Fruit fly (Drosophila melanogaster) whole organism, larva: ENCODE results near the gene CG14860.
A peak's percentile ranks its signal among the peaks of the same experiment; 100 is the strongest.

Experiments
- noc ChIP-seq: fragments of 200-800 bp; sonication (Bioruptor generic); optimal IDR thresholded peaks from 3 replicates; lab custom pipeline; 2019; ENCODE audit warnings: missing biosample characterization, mild to moderate bottlenecking, missing genetic modification characterization, moderate library complexity

Gene CG14860

dm6 chr3R:14894783-14894883 lies at the start of gene CG14860:
TSS of gene CG14860 (plus strand) at chr3R:14894784.
- TF ChIP-seq noc = no peak

DNA sequence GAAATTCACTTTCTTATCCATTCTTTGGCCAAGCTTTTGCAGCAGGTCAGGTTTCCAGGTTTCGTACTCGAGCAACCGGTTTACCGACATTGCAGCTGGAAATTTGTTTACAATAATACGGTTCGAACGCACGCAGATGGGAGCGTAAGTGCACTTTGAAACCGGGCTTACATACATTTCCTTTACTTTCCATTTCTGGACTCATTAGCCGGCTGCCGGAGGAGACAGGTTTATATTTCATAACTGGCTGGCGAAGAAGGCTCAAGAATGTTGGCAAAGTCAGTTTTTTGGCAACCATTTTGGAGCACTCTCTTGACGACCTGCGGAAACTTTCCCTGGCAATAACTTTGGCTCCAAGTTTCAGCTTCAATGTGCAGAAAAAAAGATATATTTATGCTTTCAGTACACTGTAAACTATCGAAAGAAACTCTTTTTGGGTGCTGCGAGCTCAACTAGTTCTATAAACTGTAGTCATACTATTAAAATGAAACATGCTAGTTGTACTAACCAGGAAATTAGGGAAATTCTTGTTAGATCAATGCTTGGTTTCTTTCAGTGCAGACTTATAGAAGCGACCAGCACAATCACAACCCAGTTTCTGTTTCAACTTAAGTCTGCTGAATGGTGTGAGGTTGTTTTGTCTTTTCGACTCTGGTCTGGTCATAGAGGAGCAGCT lies 47.5 kb upstream of the CG14860 start:
- TF ChIP-seq noc = no peak

DNA sequence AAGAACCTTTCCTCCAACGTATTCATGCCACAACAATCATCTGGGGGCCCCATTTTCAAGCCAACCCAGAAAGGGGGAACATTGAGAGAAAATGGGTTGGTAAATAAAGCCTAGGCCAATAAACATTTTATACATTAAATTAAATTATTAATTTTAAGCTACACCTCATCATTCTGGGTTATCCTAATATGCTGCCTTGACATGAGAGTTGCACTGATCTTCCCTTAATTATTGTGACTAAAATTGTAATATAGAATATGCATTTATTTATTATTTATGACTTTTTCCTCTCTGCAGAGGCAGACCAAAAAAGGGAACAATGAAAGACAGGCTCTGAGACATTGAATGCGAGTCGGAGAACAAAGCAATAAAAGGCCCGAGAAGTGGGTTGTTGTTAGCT lies 46.7 kb upstream of the CG14860 start:
- no peak for TF ChIP-seq noc

DNA sequence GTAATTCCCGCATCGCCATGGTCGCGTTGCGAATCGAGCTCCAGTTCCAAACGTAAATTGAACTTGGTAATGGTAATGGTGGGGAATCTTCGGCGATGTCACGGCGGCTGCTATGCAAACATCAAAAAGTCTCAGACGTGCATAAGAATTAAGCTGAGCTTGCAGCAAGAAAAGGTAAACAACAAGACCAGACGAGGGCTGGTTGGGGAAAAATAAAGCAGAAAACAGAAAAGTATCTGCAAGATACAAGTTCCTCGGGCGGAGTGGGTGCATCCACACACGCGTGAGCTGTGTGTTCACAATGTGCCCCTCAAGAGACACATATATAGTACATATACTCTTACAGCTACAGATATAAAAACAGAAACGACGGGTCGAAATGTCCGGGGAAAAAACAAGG lies 42.0 kb upstream of the CG14860 start:
- TF ChIP-seq noc = no peak

DNA sequence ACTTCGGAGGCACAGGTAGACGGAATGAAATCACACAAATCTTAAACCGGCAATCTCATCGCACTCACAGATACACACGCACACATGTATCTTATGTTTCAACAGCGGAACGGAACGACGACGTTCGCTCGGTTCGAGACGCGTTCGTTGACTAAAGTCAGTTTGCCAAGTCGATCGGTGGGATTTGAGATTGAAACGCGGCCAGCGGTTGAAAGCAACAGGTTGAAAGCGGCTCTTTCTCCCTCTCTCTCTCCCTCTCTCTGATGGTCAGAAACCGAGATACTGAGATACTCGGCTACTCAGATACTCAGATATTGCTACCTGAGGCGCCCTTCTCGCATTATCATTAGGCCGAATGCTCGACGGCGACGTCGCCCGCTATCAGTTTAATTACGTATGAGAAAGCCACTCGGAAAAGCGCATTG lies 40.8 kb upstream of the CG14860 start:
- TF ChIP-seq noc = peak; percentile 48

DNA sequence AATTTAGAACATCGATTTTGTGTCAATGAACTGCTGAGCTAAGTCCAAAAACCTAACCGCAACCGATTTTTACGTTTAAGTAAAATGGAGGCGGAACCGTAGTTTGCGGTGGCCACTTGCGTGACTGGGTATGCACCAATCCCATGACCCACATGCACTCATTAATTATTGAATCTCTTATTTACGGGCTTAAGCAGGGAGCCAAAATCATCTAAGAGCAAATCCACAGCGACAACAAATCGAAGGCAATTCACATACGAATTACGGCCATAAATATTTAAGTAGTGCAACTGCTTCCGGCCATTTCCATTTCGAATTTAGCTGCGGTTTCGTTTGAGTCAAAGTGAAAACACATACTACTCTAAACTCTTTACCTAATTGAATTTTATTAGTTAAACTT lies 29.8 kb upstream of the CG14860 start:
- no peak for TF ChIP-seq noc

dm6 chr3R:14873345-14873744 lies 21.2 kb upstream of the CG14860 start:
- no peak for TF ChIP-seq noc

dm6 chr3R:14875274-14875964 lies 19.2 kb upstream of the CG14860 start, which contains the start of gene btsz:
TSS of gene btsz (minus strand) at chr3R:14875488.
- TF ChIP-seq noc = no peak

DNA sequence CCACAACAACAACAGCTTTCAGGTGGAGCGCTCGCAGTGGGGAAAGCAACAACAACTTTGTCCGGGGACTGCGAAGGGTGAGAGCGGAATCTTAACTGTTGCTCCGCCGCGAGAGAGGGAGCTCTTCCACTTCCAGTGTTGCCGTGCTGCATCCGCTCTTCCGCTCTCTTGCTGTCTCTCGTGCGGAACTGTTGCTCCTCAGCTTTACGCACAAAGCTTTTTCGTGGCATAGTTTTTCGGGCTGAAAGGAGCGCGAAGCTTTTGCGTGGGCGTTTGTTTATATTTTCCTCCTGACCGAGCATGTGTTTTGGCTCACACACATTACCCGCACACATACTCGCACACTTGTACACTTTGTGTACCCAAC lies 18.6 kb upstream of the CG14860 start:
- no peak for TF ChIP-seq noc

DNA sequence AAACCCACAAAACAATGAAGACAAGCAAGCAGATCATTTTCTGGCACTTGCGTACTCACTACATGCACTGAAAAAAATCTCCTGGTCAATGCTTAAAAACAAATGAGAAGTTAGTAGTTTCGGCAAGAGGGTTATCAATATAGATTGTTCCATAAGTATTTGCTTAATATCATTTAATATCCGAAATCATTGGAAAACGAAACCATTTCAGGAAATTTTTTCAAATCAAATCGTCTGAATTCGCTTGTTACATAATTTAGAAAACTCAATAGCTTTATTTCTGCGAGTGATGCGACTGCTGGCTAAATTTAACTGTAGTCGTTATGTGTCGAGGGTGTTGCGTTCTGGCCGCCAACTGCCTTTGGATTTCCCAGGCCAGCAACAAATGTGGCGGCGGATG lies 16.4 kb upstream of the CG14860 start:
- TF ChIP-seq noc = no peak

dm6 chr3R:14879207-14879863 lies 15.2 kb upstream of the CG14860 start, which contains the start of gene CG3631:
TSS of gene CG3631 (plus strand) at chr3R:14879457.
- TF ChIP-seq noc = no peak

DNA sequence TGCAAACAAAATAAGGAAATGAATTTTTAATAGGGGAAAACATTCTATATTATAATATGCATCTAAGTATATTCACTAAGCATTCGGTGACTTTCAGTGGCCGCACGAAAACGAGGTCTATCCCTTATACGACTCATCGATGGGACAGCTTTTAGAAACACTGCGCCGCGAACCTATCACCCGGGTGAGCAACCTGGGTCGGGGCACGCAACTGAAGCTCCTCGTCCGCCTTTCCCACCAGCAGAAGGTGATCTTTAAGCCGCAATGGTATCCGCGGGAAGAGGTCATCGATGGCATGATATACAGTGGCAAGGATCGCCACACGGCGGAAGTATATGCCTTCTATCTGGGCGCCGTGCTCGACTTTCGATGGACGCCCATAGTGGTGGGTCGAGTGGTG lies 13.7 kb upstream of the CG14860 start:
- no peak for TF ChIP-seq noc

DNA sequence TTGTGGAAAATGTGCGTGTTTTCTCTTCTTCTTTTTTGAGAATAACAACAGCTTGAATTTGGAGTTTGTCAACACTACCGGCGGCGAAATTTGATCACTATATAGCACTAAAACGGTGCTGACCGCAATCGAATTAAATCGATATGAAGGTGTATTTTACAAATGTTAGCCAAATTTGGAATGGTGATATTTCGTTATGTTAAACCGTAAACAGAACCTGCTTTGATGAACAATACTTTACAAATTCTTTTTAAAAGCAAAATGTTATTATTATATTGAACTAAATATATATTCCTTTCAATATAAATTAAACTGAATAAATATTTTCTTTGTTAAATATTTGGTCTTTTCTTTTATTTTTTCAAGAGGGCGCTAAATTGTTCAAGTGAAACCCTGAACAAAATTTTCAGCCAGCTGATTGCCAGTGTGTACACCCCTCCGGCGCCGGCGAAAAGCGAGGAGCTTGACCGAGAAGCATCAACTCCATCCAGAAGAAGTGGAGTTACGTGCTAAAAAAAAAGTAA lies 8.5 kb upstream of the CG14860 start, which contains the start of the genes Rrp6, CG33331 and CG33332:
Gene Rrp6, minus strand, starts transcription at position 236 of the 524 bp plus-strand sequence.
Gene CG33331, plus strand, starts transcription at position 446 of the 524 bp plus-strand sequence.
Gene CG33332, plus strand, starts transcription at position 446 of the 524 bp plus-strand sequence.
- peak; percentile 74 for TF ChIP-seq noc

- TF ChIP-seq noc = no peak
Measured at dm6 chr3R:14890064-14890709, 4.4 kb upstream of the CG14860 start, which contains the start of the genes CycC and UQCR-C1. TSS of gene CycC (minus strand) at chr3R:14890205. TSS of gene UQCR-C1 (plus strand) at chr3R:14890231.

DNA sequence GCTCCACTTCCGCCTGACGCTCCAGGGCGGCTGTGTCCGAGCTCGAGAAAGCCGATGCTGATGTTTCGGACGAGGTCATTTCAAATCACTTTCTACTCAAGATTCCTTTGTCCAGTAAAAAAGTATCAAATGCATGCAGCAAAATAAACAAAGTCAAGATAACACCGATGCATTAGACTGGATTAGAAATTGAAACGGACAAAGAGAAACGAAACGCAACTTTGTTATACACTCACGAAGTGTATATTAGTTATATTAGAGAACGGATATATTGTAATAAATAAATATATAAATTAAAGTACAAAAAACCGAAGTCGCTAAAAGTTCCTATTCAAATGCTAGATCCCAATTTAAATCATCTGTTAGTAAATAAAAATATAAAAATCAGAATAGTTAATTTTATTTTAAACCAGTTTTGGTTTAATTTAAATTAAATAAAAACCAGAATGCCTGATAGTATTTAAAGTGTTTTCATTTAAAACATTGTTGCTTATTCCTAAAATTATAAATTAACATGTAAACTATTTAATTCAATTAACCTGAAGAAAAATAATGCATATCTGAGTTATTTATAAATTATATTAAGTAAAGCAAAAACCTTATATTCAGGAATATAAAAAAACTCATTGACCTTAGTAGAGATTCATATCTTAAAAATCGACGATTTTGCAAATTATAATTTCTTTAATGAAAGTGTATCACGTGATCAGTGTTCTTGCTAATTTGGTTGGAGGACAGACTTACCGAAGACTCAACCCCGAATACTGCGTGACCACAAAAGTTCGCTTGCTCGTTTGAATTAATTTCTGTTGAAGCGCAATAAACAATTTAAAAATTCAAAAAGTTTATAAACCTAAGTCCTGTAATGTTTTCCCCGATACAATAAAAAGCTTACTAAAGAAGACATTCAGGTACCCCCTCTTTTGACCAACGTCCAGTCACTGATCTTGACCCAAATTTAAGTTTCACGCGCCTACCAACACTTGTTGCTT lies 497 bp upstream of the CG14860 start, which contains the start of gene Dph2:
Gene Dph2, minus strand, starts transcription at position 164 of the 992 bp plus-strand sequence.
- peak; percentile 28 for TF ChIP-seq noc

DNA sequence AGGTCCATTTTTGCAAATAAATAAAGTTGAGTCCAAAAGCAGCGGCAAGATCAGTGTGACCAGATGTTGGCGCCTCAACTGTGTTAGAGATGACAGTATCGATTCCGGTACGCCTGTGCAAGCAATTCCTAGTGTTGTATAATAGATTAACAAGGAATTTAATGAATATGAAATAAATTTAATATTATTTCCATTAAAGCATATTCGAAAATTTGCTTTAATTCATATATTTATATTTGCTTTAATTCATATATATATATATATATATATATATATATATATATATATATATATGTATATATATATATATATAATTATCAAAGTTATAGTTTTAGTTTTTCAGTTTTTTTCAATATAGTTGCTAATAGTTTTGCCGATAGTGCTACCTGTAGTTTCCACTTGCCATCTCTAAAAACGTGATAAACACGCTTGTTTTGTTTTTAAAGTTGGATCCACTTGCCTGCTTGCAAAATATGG lies 3.7 kb downstream of the CG14860 start, which contains the start of the genes Nup93-2 and CG3817:
Gene Nup93-2, minus strand, starts transcription at position 93 of the 477 bp plus-strand sequence.
Gene CG3817, plus strand, starts transcription at position 460 of the 477 bp plus-strand sequence.
- TF ChIP-seq noc = no peak
